Fruit fly (Drosophila melanogaster): Measurements from ENCODE around the gene CG12983.

CG12983 gene

dm6 chr3L:20921859-20922258 is 44.7 kb downstream of the CG12983 start (continued):
- no peak for TF ChIP-seq trem (tag; optimal IDR thresholded peaks at IDR 0.05)
- TF ChIP-seq CG12769 (tag; optimal IDR thresholded peaks at IDR 0.05), result no peak
- no peak for TF ChIP-seq Taf1 (GFP tag; IDR thresholded peaks at IDR 0.05)
- no peak for TF ChIP-seq emc (GFP tag; optimal IDR thresholded peaks at IDR 0.05)
- TF ChIP-seq Atf6 (GFP tag; IDR thresholded peaks at IDR 0.05), result no peak
- no peak for TF ChIP-seq org-1 (GFP tag; optimal IDR thresholded peaks at IDR 0.05)
- peak; percentile 54 for TF ChIP-seq CG2678 (tag; optimal IDR thresholded peaks at IDR 0.05)
- TF ChIP-seq Six4 (GFP tag; optimal IDR thresholded peaks at IDR 0.05), result no peak
- no peak for TF ChIP-seq nom (GFP tag; optimal IDR thresholded peaks at IDR 0.05)
- no peak for TF ChIP-seq Dip2 (GFP tag; IDR thresholded peaks at IDR 0.05)
- no peak for TF ChIP-seq Deaf1 (tag; optimal IDR thresholded peaks at IDR 0.05)
- no peak for TF ChIP-seq CG2129 (GFP tag; IDR thresholded peaks at IDR 0.05; ENCODE audit: partially characterized antibody)
- TF ChIP-seq en (GFP tag; optimal IDR thresholded peaks at IDR 0.05), result no peak
- no peak for TF ChIP-seq CG16779 (GFP tag; IDR thresholded peaks at IDR 0.05)
- TF ChIP-seq sima (GFP tag; optimal IDR thresholded peaks at IDR 0.05), result no peak
- no peak for TF ChIP-seq scrt (GFP tag; optimal IDR thresholded peaks at IDR 0.05)
- TF ChIP-seq CG14441 (GFP tag; IDR thresholded peaks at IDR 0.05), result no peak
- TF ChIP-seq otp (GFP tag; IDR thresholded peaks at IDR 0.05), result no peak
- no peak for TF ChIP-seq ttk (GFP tag; IDR thresholded peaks at IDR 0.05)
- no peak for TF ChIP-seq CG9932 (GFP tag; IDR thresholded peaks at IDR 0.05)
- TF ChIP-seq unc-4 (GFP tag; IDR thresholded peaks at IDR 0.05; ENCODE audit: partially characterized antibody), result no peak
- TF ChIP-seq dimm (GFP tag; IDR thresholded peaks at IDR 0.05), result no peak
- TF ChIP-seq Sox102F (GFP tag; optimal IDR thresholded peaks at IDR 0.05), result peak; percentile 25
- no peak for TF ChIP-seq CG6683 (GFP tag; optimal IDR thresholded peaks at IDR 0.05)
- TF ChIP-seq MESR4 (GFP tag; optimal IDR thresholded peaks at IDR 0.05), result no peak
- no peak for TF ChIP-seq CG9437 (GFP tag; optimal IDR thresholded peaks at IDR 0.05)
- TF ChIP-seq esg (GFP tag; conservative IDR thresholded peaks at IDR 0.05), result no peak
- no peak for TF ChIP-seq sd (tag; optimal IDR thresholded peaks at IDR 0.05)
- no peak for TF ChIP-seq E2f1 (GFP tag; IDR thresholded peaks at IDR 0.05)
- no peak for TF ChIP-seq CG2889 (GFP tag; IDR thresholded peaks at IDR 0.05)
- no peak for TF ChIP-seq CG7786 (GFP tag; optimal IDR thresholded peaks at IDR 0.05)
- no peak for TF ChIP-seq CG10274 (GFP tag; optimal IDR thresholded peaks at IDR 0.05)
- no peak for TF ChIP-seq CG18764 (GFP tag; optimal IDR thresholded peaks at IDR 0.05)
- no peak for TF ChIP-seq onecut (GFP tag; IDR thresholded peaks at IDR 0.05)
- TF ChIP-seq E2f2 (GFP tag; IDR thresholded peaks at IDR 0.05), result no peak
- TF ChIP-seq Bdp1 (GFP tag; optimal IDR thresholded peaks at IDR 0.05), result no peak
- TF ChIP-seq CG17359 (tag; optimal IDR thresholded peaks at IDR 0.05), result no peak
- TF ChIP-seq h (optimal IDR thresholded peaks at IDR 0.05), result no peak
- TF ChIP-seq oc (tag; optimal IDR thresholded peaks at IDR 0.05), result no peak
- no peak for TF ChIP-seq CG31224 (GFP tag; IDR thresholded peaks at IDR 0.05)
- peak; percentile 38 for TF ChIP-seq CG7839 (tag; optimal IDR thresholded peaks at IDR 0.05)
- no peak for TF ChIP-seq amos (GFP tag; IDR thresholded peaks at IDR 0.05; ENCODE audit: partially characterized antibody)
- TF ChIP-seq Bteb2 (GFP tag; optimal IDR thresholded peaks at IDR 0.05), result no peak
- no peak for TF ChIP-seq CG3163 (GFP tag; optimal IDR thresholded peaks at IDR 0.05)
- TF ChIP-seq Mes4 (GFP tag; optimal IDR thresholded peaks at IDR 0.05), result no peak
- TF ChIP-seq CG1647 (GFP tag; optimal IDR thresholded peaks at IDR 0.05), result no peak
- TF ChIP-seq CG2120 (GFP tag; optimal IDR thresholded peaks at IDR 0.05), result peak; percentile 49
- no peak for TF ChIP-seq rib (GFP tag; IDR thresholded peaks at IDR 0.05)
- TF ChIP-seq psq (GFP tag; optimal IDR thresholded peaks at IDR 0.05), result no peak
- TF ChIP-seq D19A (tag; optimal IDR thresholded peaks at IDR 0.05), result no peak
- TF ChIP-seq CG4424 (GFP tag; optimal IDR thresholded peaks at IDR 0.05), result no peak
- TF ChIP-seq tin (GFP tag; optimal IDR thresholded peaks at IDR 0.05), result no peak
- no peak for TF ChIP-seq zen (tag; optimal IDR thresholded peaks at IDR 0.05)
